Worm (Caenorhabditis elegans) whole organism, L1 larva: ENCODE results near the gene tgt-1.
A peak's percentile ranks its signal among the peaks of the same experiment; 100 is the strongest.

ENCODE experiments used
- C16A3.4 ChIP-seq: fragments of 150-350 bp; optimal IDR thresholded peaks from 2 replicates; lab custom pipeline; 2014; ENCODE audit warnings: missing biosample characterization, missing genetic modification characterization
- C34B4.2 ChIP-seq: sonication (generic microtip); optimal IDR thresholded peaks from 2 replicates; lab custom pipeline; 2017; ENCODE audit warnings: mild to moderate bottlenecking, missing genetic modification characterization, missing compliant biosample characterization
- F16B12.6 ChIP-seq: fragments of 150-350 bp; optimal IDR thresholded peaks from 2 replicates; lab custom pipeline; 2014; ENCODE audit warnings: missing biosample characterization, missing genetic modification characterization
- aha-1 ChIP-seq: fragments of 150-350 bp; optimal IDR thresholded peaks from 2 replicates; lab custom pipeline; 2014; ENCODE audit warnings: missing biosample characterization, missing genetic modification characterization
- alr-1 ChIP-seq: fragments of 200-800 bp; sonication (Bioruptor generic); optimal IDR thresholded peaks from 2 replicates; lab custom pipeline; 2018; ENCODE audit warnings: borderline replicate concordance, mild to moderate bottlenecking, missing genetic modification characterization, missing compliant biosample characterization
- ama-1 ChIP-seq: fragments of 150-350 bp; optimal IDR thresholded peaks from 2 replicates; lab custom pipeline; 2014
- blmp-1 ChIP-seq: fragments of 150-350 bp; optimal IDR thresholded peaks from 2 replicates; lab custom pipeline; 2014; ENCODE audit warnings: missing biosample characterization, missing genetic modification characterization
- ceh-63 ChIP-seq: fragments of 200-800 bp; sonication (Bioruptor generic); optimal IDR thresholded peaks from 2 replicates; lab custom pipeline; 2018; ENCODE audit warnings: mild to moderate bottlenecking, missing genetic modification characterization, missing compliant biosample characterization
- ceh-82 ChIP-seq, 3 experiments: fragments of 150-350 bp in 1 of 3; sonication (generic microtip) in 2 of 3; optimal IDR thresholded peaks; 2 replicates each; lab custom pipeline; 2014 to 2017; ENCODE audit warnings: missing biosample characterization in 3 of 3, missing genetic modification characterization in 3 of 3
- ces-1 ChIP-seq: fragments of 150-350 bp; optimal IDR thresholded peaks from 2 replicates; lab custom pipeline; 2014; ENCODE audit warnings: missing biosample characterization, missing genetic modification reagents, missing genetic modification characterization
- dpl-1 ChIP-seq, 3 experiments: fragments of 150-350 bp in 2 of 3; sonication (generic microtip) in 1 of 3; optimal IDR thresholded peaks; 2 replicates each; lab custom pipeline; 2014 to 2017; ENCODE audit warnings: missing biosample characterization in 3 of 3, missing genetic modification characterization in 3 of 3, missing genetic modification reagents in 3 of 3
- efl-3 ChIP-seq: fragments of 200-800 bp; sonication (Bioruptor generic); optimal IDR thresholded peaks from 2 replicates; lab custom pipeline; 2018; ENCODE audit warnings: mild to moderate bottlenecking, missing genetic modification characterization, missing compliant biosample characterization
- egl-13 ChIP-seq: sonication (generic microtip); optimal IDR thresholded peaks from 2 replicates; lab custom pipeline; 2016; ENCODE audit warnings: missing genotype, missing genetic modification reagents, missing genetic modification characterization, missing compliant biosample characterization
- elt-3 ChIP-seq, 6 experiments: fragments of 150-350 bp in 1 of 6; sonication (generic microtip); optimal IDR thresholded peaks; 2 replicates each; lab custom pipeline; 2017 to 2018; ENCODE audit warnings: missing biosample characterization in 6 of 6, missing genetic modification characterization in 6 of 6, inconsistent platforms in 1 of 6
- ets-5 ChIP-seq: fragments of 200-800 bp; sonication (Bioruptor generic); IDR thresholded peaks from 2 replicates; pipeline ENCODE4 v1.3.6; 2022; ENCODE audit warnings: missing genetic modification characterization, missing compliant biosample characterization
- fos-1 ChIP-seq: fragments of 150-350 bp; optimal IDR thresholded peaks from 2 replicates; lab custom pipeline; 2014; ENCODE audit warnings: missing biosample characterization, missing genetic modification characterization
- grh-1 ChIP-seq: fragments of 200-800 bp; sonication (Bioruptor generic); IDR thresholded peaks from 2 replicates; pipeline ENCODE4 v1.3.6; 2022; ENCODE audit warnings: missing genetic modification reagents, missing genetic modification characterization, missing compliant biosample characterization
- hlh-4 ChIP-seq: sonication (generic microtip); optimal IDR thresholded peaks from 2 replicates; lab custom pipeline; 2016; ENCODE audit warnings: mild to moderate bottlenecking, missing genetic modification characterization, missing compliant biosample characterization
- irx-1 ChIP-seq: sonication (generic microtip); optimal IDR thresholded peaks from 2 replicates; lab custom pipeline; 2016; ENCODE audit warnings: missing genetic modification characterization, missing compliant biosample characterization
- isw-1 ChIP-seq: fragments of 200-800 bp; sonication (Bioruptor generic); IDR thresholded peaks from 2 replicates; pipeline ENCODE4 v1.3.6; 2022; ENCODE audit warnings: missing genetic modification characterization, missing compliant biosample characterization
- jun-1 ChIP-seq: fragments of 150-350 bp; optimal IDR thresholded peaks from 2 replicates; lab custom pipeline; 2014; ENCODE audit warnings: missing biosample characterization, missing genetic modification reagents, missing genetic modification characterization
- lin-13 ChIP-seq: fragments of 150-350 bp; optimal IDR thresholded peaks from 2 replicates; lab custom pipeline; 2014; ENCODE audit warnings: missing biosample characterization, missing genetic modification reagents, missing genetic modification characterization
- lin-14 ChIP-seq: fragments of 200-800 bp; sonication (Bioruptor generic); optimal IDR thresholded peaks from 2 replicates; lab custom pipeline; 2018; ENCODE audit warnings: mild to moderate bottlenecking, missing genetic modification characterization, moderate library complexity, missing compliant biosample characterization
- lin-39 ChIP-seq: fragments of 150-350 bp; optimal IDR thresholded peaks from 2 replicates; lab custom pipeline; 2014; ENCODE audit warnings: missing biosample characterization, missing genetic modification reagents, missing genetic modification characterization
- lir-3 ChIP-seq: sonication (generic microtip); optimal IDR thresholded peaks from 2 replicates; lab custom pipeline; 2016; ENCODE audit warnings: mild to moderate bottlenecking, missing genetic modification characterization, moderate library complexity, missing compliant biosample characterization; ENCODE audit not compliant: poor library complexity
- lsy-2 ChIP-seq, 2 experiments: fragments of 150-350 bp; optimal IDR thresholded peaks; 2 replicates each; lab custom pipeline; 2014; ENCODE audit warnings: missing biosample characterization in 2 of 2, missing genetic modification characterization in 2 of 2
- mab-9 ChIP-seq: fragments of 200-800 bp; sonication (Bioruptor generic); IDR thresholded peaks from 2 replicates; pipeline ENCODE4 v1.3.6; 2022; ENCODE audit warnings: missing genetic modification reagents, missing genetic modification characterization, missing compliant biosample characterization
- mef-2 ChIP-seq: fragments of 150-350 bp; optimal IDR thresholded peaks from 2 replicates; lab custom pipeline; 2014; ENCODE audit warnings: missing biosample characterization, missing genetic modification characterization
- mep-1 ChIP-seq: fragments of 150-350 bp; optimal IDR thresholded peaks from 2 replicates; lab custom pipeline; 2014; ENCODE audit warnings: missing biosample characterization, missing genetic modification characterization
- nhr-12 ChIP-seq: sonication (generic microtip); optimal IDR thresholded peaks from 2 replicates; lab custom pipeline; 2017; ENCODE audit warnings: missing biosample characterization, missing genetic modification characterization
- nhr-19 ChIP-seq: fragments of 200-800 bp; sonication (Bioruptor generic); conservative IDR thresholded peaks from 2 replicates; pipeline ENCODE4 v1.3.6; 2022; ENCODE audit warnings: missing genetic modification characterization, missing compliant biosample characterization
- nhr-20 ChIP-seq: sonication (generic microtip); optimal IDR thresholded peaks from 2 replicates; lab custom pipeline; 2016; ENCODE audit warnings: mild to moderate bottlenecking, missing genetic modification characterization, missing compliant biosample characterization
- nhr-237 ChIP-seq: fragments of 150-350 bp; optimal IDR thresholded peaks from 2 replicates; lab custom pipeline; 2014; ENCODE audit warnings: missing biosample characterization, missing genetic modification characterization
- nhr-28 ChIP-seq: fragments of 150-350 bp; optimal IDR thresholded peaks from 2 replicates; lab custom pipeline; 2014; ENCODE audit warnings: missing biosample characterization, missing genetic modification characterization
- nhr-47 ChIP-seq: sonication (generic microtip); optimal IDR thresholded peaks from 2 replicates; lab custom pipeline; 2016; ENCODE audit warnings: mild to moderate bottlenecking, missing genetic modification characterization, moderate library complexity, missing compliant biosample characterization
- nhr-76 ChIP-seq: sonication (generic microtip); optimal IDR thresholded peaks from 2 replicates; lab custom pipeline; 2017; ENCODE audit warnings: missing biosample characterization, missing genetic modification characterization
- nhr-77 ChIP-seq: fragments of 150-350 bp; optimal IDR thresholded peaks from 2 replicates; lab custom pipeline; 2014; ENCODE audit warnings: missing biosample characterization, missing genetic modification characterization
- nhr-84 ChIP-seq: sonication (generic microtip); optimal IDR thresholded peaks from 2 replicates; lab custom pipeline; 2017; ENCODE audit warnings: missing biosample characterization, missing genetic modification characterization
- nhr-85 ChIP-seq: sonication (generic microtip); peaks from one replicate; lab custom pipeline; 2016; ENCODE audit warnings: missing genetic modification characterization, inconsistent platforms, missing compliant biosample characterization
- nhr-90 ChIP-seq: sonication (generic microtip); optimal IDR thresholded peaks from 2 replicates; lab custom pipeline; 2016; ENCODE audit warnings: mild to moderate bottlenecking, missing genetic modification characterization, missing compliant biosample characterization; ENCODE audit not compliant: poor library complexity
- pax-3 ChIP-seq: fragments of 200-800 bp; sonication (Bioruptor generic); optimal IDR thresholded peaks from 2 replicates; lab custom pipeline; 2018; ENCODE audit warnings: mild to moderate bottlenecking, missing genetic modification characterization, moderate library complexity, missing compliant biosample characterization
- pqm-1 ChIP-seq: sonication (generic microtip); optimal IDR thresholded peaks from 3 replicates; lab custom pipeline; 2017; ENCODE audit warnings: missing biosample characterization, missing genetic modification characterization
- rnt-1 ChIP-seq: sonication (generic microtip); optimal IDR thresholded peaks from 2 replicates; lab custom pipeline; 2016; ENCODE audit warnings: mild to moderate bottlenecking, missing genetic modification characterization, moderate library complexity, missing compliant biosample characterization
- skn-1 ChIP-seq: fragments of 150-350 bp; optimal IDR thresholded peaks from 2 replicates; lab custom pipeline; 2014; ENCODE audit warnings: missing biosample characterization, missing genetic modification characterization
- sptf-1 ChIP-seq: fragments of 150-350 bp; optimal IDR thresholded peaks from 2 replicates; lab custom pipeline; 2014; ENCODE audit warnings: missing biosample characterization, missing genetic modification characterization
- tlp-1 ChIP-seq: fragments of 150-350 bp; optimal IDR thresholded peaks from 2 replicates; lab custom pipeline; 2014; ENCODE audit warnings: missing biosample characterization, missing genetic modification characterization
- unc-30 ChIP-seq: sonication (generic microtip); optimal IDR thresholded peaks from 2 replicates; lab custom pipeline; 2017; ENCODE audit warnings: missing biosample characterization, missing genetic modification characterization
- unc-62 ChIP-seq: fragments of 150-350 bp; optimal IDR thresholded peaks from 2 replicates; lab custom pipeline; 2014; ENCODE audit warnings: missing biosample characterization, missing genetic modification reagents, missing genetic modification characterization
- unc-86 ChIP-seq: sonication (generic microtip); optimal IDR thresholded peaks from 2 replicates; lab custom pipeline; 2016; ENCODE audit warnings: missing genetic modification characterization, missing compliant biosample characterization
- unc-98 ChIP-seq: fragments of 200-800 bp; sonication (Bioruptor generic); IDR thresholded peaks from 2 replicates; pipeline ENCODE4 v1.3.6; 2022; ENCODE audit warnings: missing genetic modification characterization, missing compliant biosample characterization
- vab-15 ChIP-seq: sonication (generic microtip); optimal IDR thresholded peaks from 2 replicates; lab custom pipeline; 2017; ENCODE audit warnings: missing genotype, mild to moderate bottlenecking, missing genetic modification characterization, missing compliant biosample characterization
- xbp-1 ChIP-seq: sonication (generic microtip); optimal IDR thresholded peaks from 2 replicates; lab custom pipeline; 2016; ENCODE audit warnings: missing genetic modification characterization, missing compliant biosample characterization
- zag-1 ChIP-seq: fragments of 150-350 bp; optimal IDR thresholded peaks from 2 replicates; lab custom pipeline; 2014; ENCODE audit warnings: missing biosample characterization, missing genetic modification characterization
- ztf-11 ChIP-seq, 2 experiments: sonication (generic microtip); optimal IDR thresholded peaks; 2 replicates each; lab custom pipeline; 2016 to 2017; ENCODE audit warnings: missing genetic modification characterization in 2 of 2, missing biosample characterization in 1 of 2, missing compliant biosample characterization in 1 of 2
- ztf-4 ChIP-seq: fragments of 150-350 bp; optimal IDR thresholded peaks from 2 replicates; lab custom pipeline; 2014; ENCODE audit warnings: missing biosample characterization, missing genetic modification characterization

Gene tgt-1

DNA sequence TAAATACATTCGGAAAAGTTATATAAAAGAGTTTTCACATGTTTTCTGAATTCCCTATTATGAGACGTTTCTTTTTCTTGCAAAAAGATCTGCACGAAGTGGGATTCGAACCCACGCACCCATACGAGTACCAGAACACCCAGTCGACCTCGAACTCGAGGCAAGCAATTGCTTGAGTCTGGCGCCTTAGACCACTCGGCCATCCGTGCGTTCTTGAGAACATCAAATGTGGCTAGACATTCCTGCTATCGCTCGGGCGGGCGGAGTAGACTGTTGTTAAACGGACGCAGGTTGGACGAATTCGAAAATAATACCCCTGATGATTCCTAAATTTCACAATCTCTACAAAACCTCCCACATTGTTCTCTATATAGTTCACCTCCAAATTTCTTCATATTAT, 31.2 kb downstream of the tgt-1 start:
- peak; percentile 8 for TF ChIP-seq jun-1
- TF ChIP-seq ceh-82 (tag; optimal IDR thresholded peaks at IDR 0.05; lab: Kevin White, UChicago) = peak in 2 of 3 experiments; percentile 27 to 35
- TF ChIP-seq lin-13 (GFP tag; lab: Kevin White, UChicago) = peak; percentile 11
- TF ChIP-seq lsy-2 (tag; optimal IDR thresholded peaks at IDR 0.05; lab: Kevin White, UChicago) = peak in 1 of 2 experiments; percentile 66
- peak; percentile 83 for TF ChIP-seq rnt-1 (tag; lab: Kevin White, UChicago)
- peak; percentile 27; the same call in 1 of the 2 replicates for TF ChIP-seq grh-1 (GFP tag; lab: Robert Waterston, UW)
- peak; percentile 23 for TF ChIP-seq mep-1 (tag; lab: Kevin White, UChicago)
- no peak for TF ChIP-seq nhr-76 (tag; lab: Kevin White, UChicago)
- TF ChIP-seq dpl-1 (GFP tag; optimal IDR thresholded peaks at IDR 0.05; lab: Kevin White, UChicago) = peak in 2 of 3 experiments; percentile 14 to 16
- no peak for TF ChIP-seq nhr-12 (tag; lab: Kevin White, UChicago)
- no peak for TF ChIP-seq ets-5 (GFP tag; lab: Robert Waterston, UW)
- no peak for TF ChIP-seq unc-30 (tag; lab: Kevin White, UChicago)
- TF ChIP-seq zag-1 (tag; lab: Kevin White, UChicago) = no peak
- TF ChIP-seq C34B4.2 (tag; lab: Kevin White, UChicago) = no peak
- TF ChIP-seq nhr-85 (tag; lab: Kevin White, UChicago) = peak; percentile 81
- no peak for TF ChIP-seq ceh-63 (GFP tag; lab: Kevin White, UChicago)
- no peak for TF ChIP-seq pax-3 (tag; lab: Kevin White, UChicago)
- no peak for TF ChIP-seq nhr-237 (tag; lab: Kevin White, UChicago)
- no peak for TF ChIP-seq lin-39
- peak in 1 of 2 experiments; percentile 9 for TF ChIP-seq ztf-11 (tag; optimal IDR thresholded peaks at IDR 0.05; lab: Kevin White, UChicago)
- TF ChIP-seq blmp-1 (tag; lab: Kevin White, UChicago) = peak; percentile 19
- no peak for TF ChIP-seq sptf-1 (tag; lab: Kevin White, UChicago)
- no peak for TF ChIP-seq hlh-4 (tag; lab: Kevin White, UChicago)
- peak; percentile 30 for TF ChIP-seq nhr-77 (tag; lab: Kevin White, UChicago)
- TF ChIP-seq ztf-4 = no peak
- no peak for TF ChIP-seq mab-9 (GFP tag; lab: Robert Waterston, UW)
- TF ChIP-seq skn-1 (tag; lab: Kevin White, UChicago) = peak; percentile 55
- TF ChIP-seq nhr-84 (tag; lab: Kevin White, UChicago) = no peak
- TF ChIP-seq nhr-19 (GFP tag; lab: Robert Waterston, UW) = peak; percentile 63
- TF ChIP-seq C16A3.4 = peak; percentile 43
- TF ChIP-seq irx-1 (tag; lab: Kevin White, UChicago) = peak; percentile 38
- TF ChIP-seq mef-2 (tag; lab: Kevin White, UChicago) = no peak
- TF ChIP-seq aha-1 (tag; lab: Kevin White, UChicago) = no peak
- TF ChIP-seq xbp-1 = peak; percentile 25
- no peak for TF ChIP-seq ces-1 (GFP tag; lab: Kevin White, UChicago)
- no peak for TF ChIP-seq ama-1 (lab: Kevin White, UChicago)
- no peak for TF ChIP-seq lir-3 (tag; lab: Kevin White, UChicago)
- TF ChIP-seq unc-62 (GFP tag; lab: Kevin White, UChicago) = no peak
- peak in 2 of 6 experiments; percentile 20 to 21 for TF ChIP-seq elt-3 (tag; optimal IDR thresholded peaks at IDR 0.05; lab: Kevin White, UChicago)
- no peak for TF ChIP-seq isw-1 (GFP tag; lab: Robert Waterston, UW)
- no peak for TF ChIP-seq unc-86 (tag; lab: Kevin White, UChicago)
- TF ChIP-seq fos-1 (tag; lab: Kevin White, UChicago) = peak; percentile 49
- TF ChIP-seq nhr-28 (tag; lab: Kevin White, UChicago) = no peak
- no peak for TF ChIP-seq alr-1
- peak; percentile 68 for TF ChIP-seq nhr-90 (tag; lab: Kevin White, UChicago)
- TF ChIP-seq nhr-20 = peak; percentile 94
- peak; percentile 56 for TF ChIP-seq nhr-47 (tag; lab: Kevin White, UChicago)
- TF ChIP-seq pqm-1 (tag; lab: Kevin White, UChicago) = no peak
- TF ChIP-seq vab-15 (tag; lab: Kevin White, UChicago) = no peak
- no peak for TF ChIP-seq F16B12.6
- no peak for TF ChIP-seq egl-13 (tag; lab: Kevin White, UChicago)
- peak; percentile 41 for TF ChIP-seq lin-14 (GFP tag; lab: Kevin White, UChicago)
- no peak for TF ChIP-seq tlp-1
- no peak for TF ChIP-seq unc-98 (GFP tag; lab: Robert Waterston, UW)
- no peak for TF ChIP-seq efl-3
